Worm (Caenorhabditis elegans): ENCODE measurements around the gene lurp-3.

ce11 chrV:13427378-13427777 is 28.2 kb upstream of the lurp-3 start:
- TF ChIP-seq zag-1 (tag; optimal IDR thresholded peaks at IDR 0.05) (no peak), lin-39 (tag; optimal IDR thresholded peaks at IDR 0.05) (no peak), fkh-10 (GFP tag; optimal IDR thresholded peaks at IDR 0.05) (no peak), lin-35 (GFP tag; optimal IDR thresholded peaks at IDR 0.05) (no peak), skn-1 (tag; optimal IDR thresholded peaks at IDR 0.05) (no peak), pag-3 (tag; optimal IDR thresholded peaks at IDR 0.05; ENCODE audit: borderline replicate concordance, insufficient read depth) (no peak), egl-27 (tag; optimal IDR thresholded peaks at IDR 0.05) (no peak), snpc-4 (tag; optimal IDR thresholded peaks at IDR 0.05) (no peak), sox-4 (tag; optimal IDR thresholded peaks at IDR 0.05) (no peak), egl-13 (tag; optimal IDR thresholded peaks at IDR 0.05) (no peak), aly-2 (tag; optimal IDR thresholded peaks at IDR 0.05) (no peak)
